Worm (Caenorhabditis elegans): ENCODE data around the gene H11L12.1.

DNA sequence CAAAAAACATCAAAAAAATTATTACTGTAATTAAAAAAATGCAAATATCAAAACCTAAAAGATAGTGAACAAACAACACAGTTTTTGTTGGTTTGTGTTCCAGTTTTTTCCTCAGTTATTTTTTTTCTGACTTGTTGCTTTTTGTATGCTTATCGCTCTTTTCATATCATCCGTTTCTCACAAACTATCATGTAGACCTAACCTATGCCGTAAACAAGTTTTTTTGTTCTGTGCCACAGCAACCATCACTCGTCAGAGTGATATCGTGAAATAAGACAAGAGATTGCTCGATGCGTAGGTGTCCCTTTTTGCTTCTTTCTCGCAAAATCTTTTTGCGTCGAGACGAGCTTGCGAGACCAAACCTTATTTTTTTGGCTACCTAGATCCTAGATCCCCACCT lies 39.2 kb downstream of the H11L12.1 start:
- TF ChIP-seq tbx-37 (GFP tag; conservative IDR thresholded peaks at IDR 0.05), result no peak
- TF ChIP-seq tra-4 (tag; optimal IDR thresholded peaks at IDR 0.05), result no peak
- no peak for TF ChIP-seq hmg-4 (GFP tag; optimal IDR thresholded peaks at IDR 0.05)
- no peak for TF ChIP-seq hnd-1 (tag; optimal IDR thresholded peaks at IDR 0.05)
- TF ChIP-seq ama-1 (optimal IDR thresholded peaks at IDR 0.05), result no peak
- TF ChIP-seq flt-1 (GFP tag; IDR thresholded peaks at IDR 0.05), result no peak
- no peak for TF ChIP-seq scrt-1 (GFP tag; IDR thresholded peaks at IDR 0.05)
- TF ChIP-seq B0310.2 (tag; optimal IDR thresholded peaks at IDR 0.05), result no peak
- TF ChIP-seq aly-1 (tag; optimal IDR thresholded peaks at IDR 0.05), result no peak
